Worm (Caenorhabditis elegans) whole organism, late embryonic: ENCODE data around the gene ncap-1.

ENCODE experiments used
- C08G9.2 ChIP-seq: sonication (generic microtip); optimal IDR thresholded peaks from 2 replicates; lab custom pipeline; 2016; ENCODE audit warnings: mild to moderate bottlenecking, missing genetic modification characterization, moderate library complexity, missing compliant biosample characterization
- K02D7.2 ChIP-seq: sonication (generic microtip); optimal IDR thresholded peaks from 2 replicates; lab custom pipeline; 2017; ENCODE audit warnings: mild to moderate bottlenecking, missing genetic modification characterization, missing compliant biosample characterization
- K09A11.1 ChIP-seq: sonication (generic microtip); optimal IDR thresholded peaks from 2 replicates; lab custom pipeline; 2017; ENCODE audit warnings: antibody characterized with exemption, mild to moderate bottlenecking, missing genetic modification characterization, missing compliant biosample characterization; ENCODE audit not compliant: insufficient read depth
- ahr-1 ChIP-seq: sonication (generic microtip); optimal IDR thresholded peaks from 2 replicates; lab custom pipeline; 2016; ENCODE audit warnings: missing genetic modification characterization, missing compliant biosample characterization
- ceh-18 ChIP-seq: sonication (generic microtip); optimal IDR thresholded peaks from 2 replicates; lab custom pipeline; 2016; ENCODE audit warnings: missing genetic modification characterization, missing compliant biosample characterization
- ceh-19 ChIP-seq: fragments of 200-800 bp; sonication (Bioruptor generic); optimal IDR thresholded peaks from 2 replicates; lab custom pipeline; 2018; ENCODE audit warnings: mild to moderate bottlenecking, missing genetic modification characterization, missing compliant biosample characterization
- ceh-34 ChIP-seq: sonication (generic microtip); optimal IDR thresholded peaks from 2 replicates; lab custom pipeline; 2016; ENCODE audit warnings: mild to moderate bottlenecking, missing genetic modification characterization, missing compliant biosample characterization
- ceh-45 ChIP-seq: fragments of 200-800 bp; sonication (Bioruptor generic); IDR thresholded peaks from 2 replicates; pipeline ENCODE4 v1.3.6; 2022; ENCODE audit warnings: missing genetic modification reagents, missing genetic modification characterization, missing compliant biosample characterization
- ceh-6 ChIP-seq: fragments of 200-800 bp; sonication (Bioruptor generic); optimal IDR thresholded peaks from 2 replicates; lab custom pipeline; 2018; ENCODE audit warnings: mild to moderate bottlenecking, missing genetic modification characterization, missing compliant biosample characterization
- che-1 ChIP-seq: sonication (generic microtip); optimal IDR thresholded peaks from 2 replicates; lab custom pipeline; 2016; ENCODE audit warnings: mild to moderate bottlenecking, missing genetic modification characterization, missing compliant biosample characterization
- dmd-4 ChIP-seq: sonication (generic microtip); optimal IDR thresholded peaks from 2 replicates; lab custom pipeline; 2016; ENCODE audit warnings: borderline replicate concordance, missing genetic modification characterization, missing compliant biosample characterization
- dve-1 ChIP-seq: sonication (generic microtip); optimal IDR thresholded peaks from 2 replicates; lab custom pipeline; 2017; ENCODE audit warnings: antibody characterized with exemption, mild to moderate bottlenecking, missing genetic modification characterization, missing compliant biosample characterization
- eyg-1 ChIP-seq: sonication (generic microtip); optimal IDR thresholded peaks from 2 replicates; lab custom pipeline; 2016; ENCODE audit warnings: missing genotype, missing genetic modification characterization, missing compliant biosample characterization
- fkh-6 ChIP-seq: sonication (generic microtip); optimal IDR thresholded peaks from 2 replicates; lab custom pipeline; 2016; ENCODE audit warnings: missing genetic modification characterization, missing compliant biosample characterization
- gmeb-2 ChIP-seq: sonication (generic microtip); optimal IDR thresholded peaks from 2 replicates; lab custom pipeline; 2016; ENCODE audit warnings: missing genetic modification characterization, inconsistent platforms, missing compliant biosample characterization
- hlh-13 ChIP-seq: fragments of 200-800 bp; sonication (Bioruptor generic); optimal IDR thresholded peaks from 2 replicates; lab custom pipeline; 2018; ENCODE audit warnings: mild to moderate bottlenecking, missing genetic modification characterization, missing compliant biosample characterization
- hlh-15 ChIP-seq: sonication (generic microtip); optimal IDR thresholded peaks from 2 replicates; lab custom pipeline; 2016; ENCODE audit warnings: missing genetic modification characterization, missing compliant biosample characterization
- hlh-30 ChIP-seq: sonication (generic microtip); optimal IDR thresholded peaks from 2 replicates; lab custom pipeline; 2017; ENCODE audit warnings: antibody characterized with exemption, missing genetic modification characterization, missing compliant biosample characterization; ENCODE audit not compliant: insufficient read depth
- lim-6 ChIP-seq: sonication (generic microtip); optimal IDR thresholded peaks from 2 replicates; lab custom pipeline; 2016; ENCODE audit warnings: missing genetic modification characterization, missing compliant biosample characterization
- lin-11 ChIP-seq: fragments of 200-800 bp; sonication (Bioruptor generic); optimal IDR thresholded peaks from 2 replicates; lab custom pipeline; 2018; ENCODE audit warnings: mild to moderate bottlenecking, missing genetic modification characterization, missing compliant biosample characterization
- madf-2 ChIP-seq: sonication (generic microtip); optimal IDR thresholded peaks from 2 replicates; lab custom pipeline; 2017; ENCODE audit warnings: missing genetic modification characterization, missing compliant biosample characterization
- mec-3 ChIP-seq: sonication (generic microtip); optimal IDR thresholded peaks from 2 replicates; lab custom pipeline; 2016; ENCODE audit warnings: borderline replicate concordance, missing genetic modification characterization, missing compliant biosample characterization
- nhr-232 ChIP-seq: sonication (generic microtip); optimal IDR thresholded peaks from 2 replicates; lab custom pipeline; 2016; ENCODE audit warnings: missing genetic modification characterization, missing compliant biosample characterization
- pag-3 ChIP-seq: sonication (generic microtip); optimal IDR thresholded peaks from 2 replicates; lab custom pipeline; 2016; ENCODE audit warnings: missing compliant biosample characterization, missing genetic modification characterization, borderline replicate concordance
- pat-9 ChIP-seq: fragments of 200-800 bp; sonication (Bioruptor generic); optimal IDR thresholded peaks from 2 replicates; lab custom pipeline; 2018; ENCODE audit warnings: mild to moderate bottlenecking, missing genetic modification characterization, moderate library complexity, missing compliant biosample characterization
- pha-2 ChIP-seq: sonication (generic microtip); optimal IDR thresholded peaks from 2 replicates; lab custom pipeline; 2017; ENCODE audit warnings: mild to moderate bottlenecking, missing genetic modification characterization, missing compliant biosample characterization
- pros-1 ChIP-seq: fragments of 150-350 bp; optimal IDR thresholded peaks from 2 replicates; lab custom pipeline; 2014; ENCODE audit warnings: missing biosample characterization, missing genetic modification reagents, missing genetic modification characterization
- ref-2 ChIP-seq: sonication (generic microtip); optimal IDR thresholded peaks from 2 replicates; lab custom pipeline; 2016; ENCODE audit warnings: missing genetic modification characterization, missing compliant biosample characterization
- rnt-1 ChIP-seq: sonication (generic microtip); optimal IDR thresholded peaks from 2 replicates; lab custom pipeline; 2016; ENCODE audit warnings: missing genetic modification characterization, missing compliant biosample characterization
- sdc-2 ChIP-seq: sonication (generic microtip); optimal IDR thresholded peaks from 2 replicates; lab custom pipeline; 2016; ENCODE audit warnings: missing genotype, missing genetic modification characterization, missing compliant biosample characterization
- sox-2 ChIP-seq: fragments of 200-800 bp; sonication (Bioruptor generic); IDR thresholded peaks from 2 replicates; pipeline ENCODE4 v1.3.6; 2022; ENCODE audit warnings: missing genetic modification reagents, missing genetic modification characterization, missing compliant biosample characterization
- sox-4 ChIP-seq: sonication (generic microtip); optimal IDR thresholded peaks from 2 replicates; lab custom pipeline; 2017; ENCODE audit warnings: mild to moderate bottlenecking, missing genetic modification characterization, inconsistent platforms, missing compliant biosample characterization
- tbx-2 ChIP-seq: sonication (generic microtip); optimal IDR thresholded peaks from 2 replicates; lab custom pipeline; 2016; ENCODE audit warnings: missing genetic modification characterization, missing compliant biosample characterization
- ttx-3 ChIP-seq: sonication (generic microtip); optimal IDR thresholded peaks from 2 replicates; lab custom pipeline; 2016; ENCODE audit warnings: missing genetic modification reagents, missing genetic modification characterization, missing compliant biosample characterization
- unc-42 ChIP-seq: sonication (generic microtip); optimal IDR thresholded peaks from 2 replicates; lab custom pipeline; 2016; ENCODE audit warnings: missing genotype, missing genetic modification characterization, missing compliant biosample characterization
- unc-55 ChIP-seq: sonication (generic microtip); optimal IDR thresholded peaks from 2 replicates; lab custom pipeline; 2017; ENCODE audit warnings: missing biosample characterization, missing genetic modification reagents, missing genetic modification characterization
- ztf-16 ChIP-seq: sonication (generic microtip); optimal IDR thresholded peaks from 2 replicates; lab custom pipeline; 2017; ENCODE audit warnings: missing genetic modification characterization, missing compliant biosample characterization

Gene ncap-1

ce11 chrII:2934354-2934753 lies 15.2 kb upstream of the ncap-1 start, which contains the start of gene irld-67:
TSS of gene irld-67 (minus strand) at chrII:2934454.
- TF ChIP-seq dmd-4 (tag; lab: Kevin White, UChicago) (no peak), pag-3 (tag; lab: Kevin White, UChicago) (no peak), pat-9 (no peak), ceh-19 (GFP tag; lab: Kevin White, UChicago) (no peak), nhr-232 (tag; lab: Kevin White, UChicago) (no peak), pros-1 (tag; lab: Kevin White, UChicago) (no peak), ttx-3 (no peak), ahr-1 (no peak), ztf-16 (no peak), lin-11 (no peak), unc-42 (tag; lab: Kevin White, UChicago) (no peak), che-1 (tag; lab: Kevin White, UChicago) (no peak), ref-2 (tag; lab: Kevin White, UChicago) (no peak)

DNA sequence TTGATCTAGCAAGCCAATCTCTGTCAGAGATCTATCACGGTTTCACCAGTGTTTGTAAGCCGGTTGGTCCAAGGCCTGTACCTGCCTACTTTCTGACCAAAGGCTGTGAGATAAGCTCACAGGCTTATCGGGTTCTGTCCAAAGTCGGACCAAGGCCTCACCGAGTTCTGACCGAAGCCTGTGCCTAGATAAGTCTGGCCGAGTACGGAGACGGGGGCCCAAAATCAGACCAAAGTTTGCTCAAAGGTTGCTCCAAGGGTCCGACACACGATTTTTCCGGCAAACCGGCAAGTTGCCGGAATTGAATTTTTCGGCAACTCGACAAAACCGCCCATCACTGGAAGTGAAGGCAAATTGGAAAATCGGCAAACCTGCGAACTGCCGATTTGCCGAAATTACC lies 12.4 kb upstream of the ncap-1 start:
- TF ChIP-seq ahr-1 (no peak), K09A11.1 (no peak), tbx-2 (no peak), hlh-13 (no peak), mec-3 (tag; lab: Kevin White, UChicago) (no peak), sox-2 (GFP tag; lab: Robert Waterston, UW) (no peak), rnt-1 (tag; lab: Kevin White, UChicago) (no peak), ttx-3 (no peak), ceh-18 (no peak), sox-4 (tag; lab: Kevin White, UChicago) (no peak), K02D7.2 (tag; lab: Kevin White, UChicago) (no peak), sdc-2 (tag; lab: Kevin White, UChicago) (no peak)

ce11 chrII:2930499-2930898 lies 11.4 kb upstream of the ncap-1 start, which contains the start of the genes irld-64 and irld-63:
TSS of gene irld-64 (minus strand) at chrII:2930599.
TSS of gene irld-63 (plus strand) at chrII:2930728.
- TF ChIP-seq ceh-18 (no peak), tbx-2 (no peak), fkh-6 (tag; lab: Kevin White, UChicago) (no peak), K02D7.2 (tag; lab: Kevin White, UChicago) (no peak), eyg-1 (tag; lab: Kevin White, UChicago) (no peak), ztf-16 (no peak), gmeb-2 (no peak), lim-6 (tag; lab: Kevin White, UChicago) (no peak), ceh-6 (GFP tag; lab: Kevin White, UChicago) (no peak)
- TF ChIP-seq, all 69 proteins: peak for 0

- TF ChIP-seq unc-55 (GFP tag; lab: Kevin White, UChicago) = no peak
- TF ChIP-seq hlh-30 (tag; lab: Kevin White, UChicago) = no peak
- no peak for TF ChIP-seq pha-2 (tag; lab: Kevin White, UChicago)
- TF ChIP-seq madf-2 (tag; lab: Kevin White, UChicago) = no peak
- no peak for TF ChIP-seq ceh-6 (GFP tag; lab: Kevin White, UChicago)
- no peak for TF ChIP-seq hlh-15
- TF ChIP-seq dve-1 = no peak
- TF ChIP-seq ceh-34 (tag; lab: Kevin White, UChicago) = no peak
- TF ChIP-seq K09A11.1 = no peak
- TF ChIP-seq unc-42 (tag; lab: Kevin White, UChicago) = no peak
- TF ChIP-seq C08G9.2 = no peak
- no peak for TF ChIP-seq pag-3 (tag; lab: Kevin White, UChicago)
- TF ChIP-seq ceh-45 (GFP tag; lab: Robert Waterston, UW) = no peak
Observed at ce11 chrII:2929846-2930245, 10.7 kb upstream of the ncap-1 start.
